Worm (Caenorhabditis elegans) whole organism, L3 larva: ENCODE results near the gene gex-2.

Experiments used
- ZK546.5 ChIP-seq: sonication (generic microtip); optimal IDR thresholded peaks from 2 replicates; lab custom pipeline; 2017; ENCODE audit warnings: missing biosample characterization, missing genetic modification characterization
- nhr-76 ChIP-seq: fragments of 150-350 bp; sonication (generic microtip); optimal IDR thresholded peaks from 5 replicates; lab custom pipeline; 2014; ENCODE audit warnings: missing biosample characterization, missing genetic modification characterization
- zag-1 ChIP-seq: fragments of 150-350 bp; optimal IDR thresholded peaks from 2 replicates; lab custom pipeline; 2014; ENCODE audit warnings: missing biosample characterization, missing genetic modification characterization

ce11 chrIV:564000-564399, 8.6 kb upstream of the gex-2 start:
- TF ChIP-seq nhr-76 (tag; lab: Kevin White, UChicago), result no peak
- no peak for TF ChIP-seq ZK546.5 (tag; lab: Kevin White, UChicago)
- TF ChIP-seq zag-1, result no peak
